Worm (Caenorhabditis elegans) whole organism, L1 larva: ENCODE measurements around the gene F11G11.14.
"Not testable (repeated sequence)": the region's sequence is repeated elsewhere in the genome, so short reads cannot be mapped to it uniquely, and the experiment has no call there.

Experiments used
- F16B12.6 ChIP-seq: fragments of 150-350 bp; optimal IDR thresholded peaks from 2 replicates; lab custom pipeline; 2014; ENCODE audit warnings: missing biosample characterization, missing genetic modification characterization
- Y116A8C.19 ChIP-seq: sonication (generic microtip); optimal IDR thresholded peaks from 2 replicates; lab custom pipeline; 2016; ENCODE audit warnings: missing compliant biosample characterization, missing genetic modification characterization, borderline replicate concordance
- ceh-63 ChIP-seq: fragments of 200-800 bp; sonication (Bioruptor generic); optimal IDR thresholded peaks from 2 replicates; lab custom pipeline; 2018; ENCODE audit warnings: mild to moderate bottlenecking, missing genetic modification characterization, missing compliant biosample characterization
- ceh-8 ChIP-seq: fragments of 200-800 bp; sonication (Bioruptor generic); optimal IDR thresholded peaks from 2 replicates; lab custom pipeline; 2018; ENCODE audit warnings: mild to moderate bottlenecking, missing genetic modification characterization, moderate library complexity, missing compliant biosample characterization
- ceh-82 ChIP-seq, 3 experiments: fragments of 150-350 bp in 1 of 3; sonication (generic microtip) in 2 of 3; optimal IDR thresholded peaks; 2 replicates each; lab custom pipeline; 2014 to 2017; ENCODE audit warnings: missing biosample characterization in 3 of 3, missing genetic modification characterization in 3 of 3
- ceh-90 ChIP-seq: sonication (generic microtip); optimal IDR thresholded peaks from 2 replicates; lab custom pipeline; 2016; ENCODE audit warnings: missing genetic modification characterization, missing compliant biosample characterization
- dpl-1 ChIP-seq, 3 experiments: fragments of 150-350 bp in 2 of 3; sonication (generic microtip) in 1 of 3; optimal IDR thresholded peaks; 2 replicates each; lab custom pipeline; 2014 to 2017; ENCODE audit warnings: missing biosample characterization in 3 of 3, missing genetic modification characterization in 3 of 3, missing genetic modification reagents in 3 of 3
- dsc-1 ChIP-seq: sonication (generic microtip); optimal IDR thresholded peaks from 2 replicates; lab custom pipeline; 2016; ENCODE audit warnings: mild to moderate bottlenecking, missing genetic modification characterization, missing compliant biosample characterization
- egl-13 ChIP-seq: sonication (generic microtip); optimal IDR thresholded peaks from 2 replicates; lab custom pipeline; 2016; ENCODE audit warnings: missing genotype, missing genetic modification reagents, missing genetic modification characterization, missing compliant biosample characterization
- egl-27 ChIP-seq, 2 experiments: fragments of 150-350 bp in 1 of 2; sonication (generic microtip); optimal IDR thresholded peaks; 3 replicates each; lab custom pipeline; 2017 to 2018; ENCODE audit warnings: missing biosample characterization in 2 of 2, missing genetic modification characterization in 2 of 2, missing genetic modification reagents in 2 of 2
- elt-2 ChIP-seq: sonication (generic microtip); optimal IDR thresholded peaks from 2 replicates; lab custom pipeline; 2016; ENCODE audit warnings: missing genetic modification characterization, mild to moderate bottlenecking, inconsistent platforms, missing compliant biosample characterization, missing genetic modification reagents
- elt-3 ChIP-seq, 6 experiments: fragments of 150-350 bp in 1 of 6; sonication (generic microtip); optimal IDR thresholded peaks; 2 replicates each; lab custom pipeline; 2017 to 2018; ENCODE audit warnings: missing biosample characterization in 6 of 6, missing genetic modification characterization in 6 of 6, inconsistent platforms in 1 of 6
- ets-5 ChIP-seq: fragments of 200-800 bp; sonication (Bioruptor generic); IDR thresholded peaks from 2 replicates; pipeline ENCODE4 v1.3.6; 2022; ENCODE audit warnings: missing genetic modification characterization, missing compliant biosample characterization
- fkh-10 ChIP-seq: sonication (generic microtip); optimal IDR thresholded peaks from 2 replicates; lab custom pipeline; 2017; ENCODE audit warnings: missing biosample characterization, missing genetic modification reagents, missing genetic modification characterization
- fkh-8 ChIP-seq: sonication (generic microtip); optimal IDR thresholded peaks from 2 replicates; lab custom pipeline; 2016; ENCODE audit warnings: mild to moderate bottlenecking, missing genetic modification characterization, missing compliant biosample characterization
- fos-1 ChIP-seq: fragments of 150-350 bp; optimal IDR thresholded peaks from 2 replicates; lab custom pipeline; 2014; ENCODE audit warnings: missing biosample characterization, missing genetic modification characterization
- grh-1 ChIP-seq: fragments of 200-800 bp; sonication (Bioruptor generic); IDR thresholded peaks from 2 replicates; pipeline ENCODE4 v1.3.6; 2022; ENCODE audit warnings: missing genetic modification reagents, missing genetic modification characterization, missing compliant biosample characterization
- isw-1 ChIP-seq: fragments of 200-800 bp; sonication (Bioruptor generic); IDR thresholded peaks from 2 replicates; pipeline ENCODE4 v1.3.6; 2022; ENCODE audit warnings: missing genetic modification characterization, missing compliant biosample characterization
- lin-13 ChIP-seq: fragments of 150-350 bp; optimal IDR thresholded peaks from 2 replicates; lab custom pipeline; 2014; ENCODE audit warnings: missing biosample characterization, missing genetic modification reagents, missing genetic modification characterization
- lin-14 ChIP-seq: fragments of 200-800 bp; sonication (Bioruptor generic); optimal IDR thresholded peaks from 2 replicates; lab custom pipeline; 2018; ENCODE audit warnings: mild to moderate bottlenecking, missing genetic modification characterization, moderate library complexity, missing compliant biosample characterization
- lin-15B ChIP-seq: fragments of 150-350 bp; sonication (generic microtip); optimal IDR thresholded peaks from 3 replicates; lab custom pipeline; 2014; ENCODE audit warnings: missing biosample characterization, missing genetic modification characterization
- mab-9 ChIP-seq: fragments of 200-800 bp; sonication (Bioruptor generic); IDR thresholded peaks from 2 replicates; pipeline ENCODE4 v1.3.6; 2022; ENCODE audit warnings: missing genetic modification reagents, missing genetic modification characterization, missing compliant biosample characterization
- mdl-1 ChIP-seq, 2 experiments: fragments of 150-350 bp; optimal IDR thresholded peaks; 2 replicates each; lab custom pipeline; 2014 to 2017; ENCODE audit warnings: missing biosample characterization in 2 of 2, missing genetic modification characterization in 2 of 2, inconsistent platforms in 1 of 2
- mep-1 ChIP-seq: fragments of 150-350 bp; optimal IDR thresholded peaks from 2 replicates; lab custom pipeline; 2014; ENCODE audit warnings: missing biosample characterization, missing genetic modification characterization
- nhr-11 ChIP-seq: fragments of 150-350 bp; optimal IDR thresholded peaks from 2 replicates; lab custom pipeline; 2014; ENCODE audit warnings: missing biosample characterization, missing genetic modification characterization
- nhr-19 ChIP-seq: fragments of 200-800 bp; sonication (Bioruptor generic); conservative IDR thresholded peaks from 2 replicates; pipeline ENCODE4 v1.3.6; 2022; ENCODE audit warnings: missing genetic modification characterization, missing compliant biosample characterization
- nhr-237 ChIP-seq: fragments of 150-350 bp; optimal IDR thresholded peaks from 2 replicates; lab custom pipeline; 2014; ENCODE audit warnings: missing biosample characterization, missing genetic modification characterization
- nhr-71 ChIP-seq: sonication (generic microtip); optimal IDR thresholded peaks from 2 replicates; lab custom pipeline; 2016; ENCODE audit warnings: mild to moderate bottlenecking, missing genetic modification characterization, moderate library complexity, missing compliant biosample characterization
- nhr-77 ChIP-seq: fragments of 150-350 bp; optimal IDR thresholded peaks from 2 replicates; lab custom pipeline; 2014; ENCODE audit warnings: missing biosample characterization, missing genetic modification characterization
- nhr-85 ChIP-seq: sonication (generic microtip); peaks from one replicate; lab custom pipeline; 2016; ENCODE audit warnings: missing genetic modification characterization, inconsistent platforms, missing compliant biosample characterization
- pag-3 ChIP-seq: sonication (generic microtip); optimal IDR thresholded peaks from 2 replicates; lab custom pipeline; 2017; ENCODE audit warnings: missing genetic modification characterization, mild to moderate bottlenecking, missing compliant biosample characterization, antibody characterized with exemption, borderline replicate concordance; ENCODE audit not compliant: insufficient read depth
- pax-3 ChIP-seq: fragments of 200-800 bp; sonication (Bioruptor generic); optimal IDR thresholded peaks from 2 replicates; lab custom pipeline; 2018; ENCODE audit warnings: mild to moderate bottlenecking, missing genetic modification characterization, moderate library complexity, missing compliant biosample characterization
- pqm-1 ChIP-seq: sonication (generic microtip); optimal IDR thresholded peaks from 3 replicates; lab custom pipeline; 2017; ENCODE audit warnings: missing biosample characterization, missing genetic modification characterization
- skn-1 ChIP-seq: fragments of 150-350 bp; optimal IDR thresholded peaks from 2 replicates; lab custom pipeline; 2014; ENCODE audit warnings: missing biosample characterization, missing genetic modification characterization
- snu-23 ChIP-seq: sonication (generic microtip); optimal IDR thresholded peaks from 2 replicates; lab custom pipeline; 2016; ENCODE audit warnings: missing genetic modification characterization, missing compliant biosample characterization
- sup-37 ChIP-seq: fragments of 200-800 bp; sonication (Bioruptor generic); optimal IDR thresholded peaks from 2 replicates; lab custom pipeline; 2018; ENCODE audit warnings: mild to moderate bottlenecking, missing genetic modification characterization, missing compliant biosample characterization
- swsn-7 ChIP-seq: sonication (generic microtip); optimal IDR thresholded peaks from 2 replicates; lab custom pipeline; 2016; ENCODE audit warnings: missing genetic modification characterization, missing compliant biosample characterization
- unc-30 ChIP-seq: sonication (generic microtip); optimal IDR thresholded peaks from 2 replicates; lab custom pipeline; 2017; ENCODE audit warnings: missing biosample characterization, missing genetic modification characterization
- unc-98 ChIP-seq: fragments of 200-800 bp; sonication (Bioruptor generic); IDR thresholded peaks from 2 replicates; pipeline ENCODE4 v1.3.6; 2022; ENCODE audit warnings: missing genetic modification characterization, missing compliant biosample characterization
- vab-15 ChIP-seq: sonication (generic microtip); optimal IDR thresholded peaks from 2 replicates; lab custom pipeline; 2017; ENCODE audit warnings: missing genotype, mild to moderate bottlenecking, missing genetic modification characterization, missing compliant biosample characterization
- zip-4 ChIP-seq: fragments of 200-800 bp; sonication (Bioruptor generic); optimal IDR thresholded peaks from 2 replicates; lab custom pipeline; 2018; ENCODE audit warnings: mild to moderate bottlenecking, missing genetic modification characterization, moderate library complexity, missing compliant biosample characterization
- ztf-4 ChIP-seq: fragments of 150-350 bp; optimal IDR thresholded peaks from 2 replicates; lab custom pipeline; 2014; ENCODE audit warnings: missing biosample characterization, missing genetic modification characterization

Gene F11G11.14

ce11 chrII:4834761-4835160 is 28.7 kb upstream of the F11G11.14 start, which contains the start of the genes C33F10.11 and C33F10.1:
Gene C33F10.11, minus strand, starts transcription at chrII:4834861.
Gene C33F10.1, plus strand, starts transcription at chrII:4835023.
- TF ChIP-seq grh-1 (GFP tag; lab: Robert Waterston, UW) (no peak), unc-98 (GFP tag; lab: Robert Waterston, UW) (no peak), nhr-11 (tag; lab: Kevin White, UChicago) (no peak), skn-1 (no peak), F16B12.6 (no peak), egl-13 (tag; lab: Kevin White, UChicago) (no peak), egl-27 (tag; optimal IDR thresholded peaks at IDR 0.05; lab: Kevin White, UChicago) (no peak), elt-2 (no peak), Y116A8C.19 (tag; lab: Kevin White, UChicago) (no peak), ztf-4 (tag; lab: Kevin White, UChicago) (no peak)

- TF ChIP-seq F16B12.6 (no peak), ceh-82 (tag; optimal IDR thresholded peaks at IDR 0.05; lab: Kevin White, UChicago) (no peak), dsc-1 (no peak), mdl-1 (tag; optimal IDR thresholded peaks at IDR 0.05; lab: Kevin White, UChicago) (no peak), mep-1 (no peak), fkh-10 (GFP tag; lab: Kevin White, UChicago) (no peak), ceh-8 (GFP tag; lab: Kevin White, UChicago) (no peak)
These were observed 25.8 kb upstream of the F11G11.14 start, which contains the start of gene C33F10.12 for ce11 chrII:4837659-4838058. Gene C33F10.12, minus strand, starts transcription at chrII:4837759.

ce11 chrII:4842143-4842658 is 21.3 kb upstream of the F11G11.14 start, which contains the start of the genes T23B7.2 and nspd-4:
Gene T23B7.2, minus strand, starts transcription at chrII:4842243.
Gene nspd-4, plus strand, starts transcription at chrII:4842608.
- TF ChIP-seq F16B12.6; ceh-8 (GFP tag; lab: Kevin White, UChicago); zip-4: not testable (repeated sequence)

- TF ChIP-seq nhr-71 (tag; lab: Kevin White, UChicago), result peak; percentile 29
- peak; percentile 25 for TF ChIP-seq fkh-8 (tag; lab: Kevin White, UChicago)
- TF ChIP-seq sup-37 (GFP tag; lab: Kevin White, UChicago), result no peak
These were observed 13.6 kb upstream of the F11G11.14 start, which contains the start of gene T23B7.3 for ce11 chrII:4849885-4850284. Gene T23B7.3, plus strand, starts transcription at chrII:4850185.

- TF ChIP-seq unc-30 (tag; lab: Kevin White, UChicago) (peak; percentile 57), nhr-237 (tag; lab: Kevin White, UChicago) (peak; percentile 65), fos-1 (tag; lab: Kevin White, UChicago) (peak; percentile 90), egl-13 (tag; lab: Kevin White, UChicago) (peak; percentile 92), ceh-63 (GFP tag; lab: Kevin White, UChicago) (no peak), swsn-7 (tag; lab: Kevin White, UChicago) (peak; percentile 97), ets-5 (GFP tag; lab: Robert Waterston, UW) (no peak), lin-14 (GFP tag; lab: Kevin White, UChicago) (peak; percentile 96), dpl-1 (GFP tag; optimal IDR thresholded peaks at IDR 0.05; lab: Kevin White, UChicago) (peak; percentile 99), nhr-19 (GFP tag; lab: Robert Waterston, UW) (peak; percentile 96), ceh-90 (tag; lab: Kevin White, UChicago) (peak; percentile 57), pqm-1 (no peak), ztf-4 (tag; lab: Kevin White, UChicago) (peak; percentile 84), dsc-1 (peak; percentile 97), pag-3 (tag; lab: Kevin White, UChicago) (peak; percentile 32), lin-13 (GFP tag; lab: Kevin White, UChicago) (peak; percentile 93), elt-3 (tag; optimal IDR thresholded peaks at IDR 0.05; lab: Kevin White, UChicago) (peak in 3 of 6 experiments; percentile 50 to 90 (median 90)), snu-23 (peak; percentile 97), mab-9 (peak; percentile 85), vab-15 (tag; lab: Kevin White, UChicago) (peak; percentile 45), sup-37 (GFP tag; lab: Kevin White, UChicago) (peak; percentile 86), nhr-77 (peak; percentile 88), pax-3 (tag; lab: Kevin White, UChicago) (peak; percentile 86), lin-15B (tag; lab: Kevin White, UChicago) (peak; percentile 91), nhr-85 (tag; lab: Kevin White, UChicago) (peak; percentile 97), isw-1 (GFP tag; lab: Robert Waterston, UW) (peak; percentile 91)
These were observed 11.8 kb upstream of the F11G11.14 start, which contains the start of gene dnj-9 for ce11 chrII:4851594-4852106. Gene dnj-9, plus strand, starts transcription at chrII:4852056.
